Worm (Caenorhabditis elegans): ENCODE results near the gene nhr-158.

DNA sequence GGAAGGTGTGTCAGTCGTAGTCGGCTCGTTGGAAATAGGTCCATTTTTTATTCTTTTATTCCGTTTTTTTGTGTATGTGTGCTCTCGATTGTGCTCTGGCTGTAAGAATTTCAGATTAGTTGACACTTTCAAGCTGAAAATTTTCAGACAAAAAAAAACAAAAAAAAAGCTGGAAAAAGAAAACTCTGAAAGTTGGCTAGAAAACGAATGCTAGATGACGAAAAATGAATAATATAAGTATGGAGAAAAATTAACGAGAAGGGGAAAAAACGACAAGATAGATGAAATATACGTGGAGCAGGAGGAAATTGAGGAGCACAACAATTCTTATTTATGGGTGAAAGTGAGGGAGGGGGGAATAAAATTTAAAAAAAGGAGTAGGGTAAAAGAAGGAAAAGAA lies 42.3 kb downstream of the nhr-158 start, which contains the start of gene H10D18.5:
- TF ChIP-seq ceh-6 (GFP tag; optimal IDR thresholded peaks at IDR 0.05) (no peak), nhr-11 (tag; optimal IDR thresholded peaks at IDR 0.05) (no peak), ets-4 (tag; optimal IDR thresholded peaks at IDR 0.05) (no peak), pqm-1 (tag; optimal IDR thresholded peaks at IDR 0.05) (no peak), F13H6.1 (tag; optimal IDR thresholded peaks at IDR 0.05) (no peak), madf-2 (tag; optimal IDR thresholded peaks at IDR 0.05) (no peak), elt-2 (tag; optimal IDR thresholded peaks at IDR 0.05) (no peak), eyg-1 (tag; optimal IDR thresholded peaks at IDR 0.05) (no peak), mec-3 (tag; optimal IDR thresholded peaks at IDR 0.05; ENCODE audit: borderline replicate concordance) (no peak), T23F11.4 (GFP tag; optimal IDR thresholded peaks at IDR 0.05) (no peak), unc-86 (tag; optimal IDR thresholded peaks at IDR 0.05) (no peak), pat-9 (tag; optimal IDR thresholded peaks at IDR 0.05) (no peak)
